Fruit fly (Drosophila melanogaster): ENCODE results near the gene CG46339.

Gene CG46339

dm6 chr3R:26923830-26924333 is 8.3 kb downstream of the CG46339 start (continued):
- TF ChIP-seq scrt (GFP tag; optimal IDR thresholded peaks at IDR 0.05) (peak; percentile 1), Lpt (GFP tag; optimal IDR thresholded peaks at IDR 0.05) (no peak), CG3163 (GFP tag; optimal IDR thresholded peaks at IDR 0.05) (no peak), ro (GFP tag; IDR thresholded peaks at IDR 0.05) (no peak; the same call in 1 of the 2 replicates), Side (GFP tag; optimal IDR thresholded peaks at IDR 0.05) (no peak), Dad (GFP tag; optimal IDR thresholded peaks at IDR 0.05) (no peak), Doc2 (GFP tag; IDR thresholded peaks at IDR 0.05) (no peak), CG7556 (GFP tag; optimal IDR thresholded peaks at IDR 0.05) (peak; percentile 49), dan (GFP tag; IDR thresholded peaks at IDR 0.05) (no peak), usp (GFP tag; optimal IDR thresholded peaks at IDR 0.05) (no peak), YL-1 (GFP tag; optimal IDR thresholded peaks at IDR 0.05) (no peak), CG11723 (GFP tag; optimal IDR thresholded peaks at IDR 0.05) (peak; percentile 53), sens (GFP tag) (peak; percentile 85), cwo (GFP tag; optimal IDR thresholded peaks at IDR 0.05) (peak; percentile 61), fd102C (GFP tag; optimal IDR thresholded peaks at IDR 0.05) (no peak), CG3847 (GFP tag; IDR thresholded peaks at IDR 0.05) (no peak), CG13123 (GFP tag; optimal IDR thresholded peaks at IDR 0.05) (no peak), tap (tag; optimal IDR thresholded peaks at IDR 0.05) (peak; percentile 28), crol (GFP tag; IDR thresholded peaks at IDR 0.05) (no peak), oc (tag; optimal IDR thresholded peaks at IDR 0.05) (no peak), NfI (GFP tag; optimal IDR thresholded peaks at IDR 0.05) (no peak), Bgb (GFP tag; IDR thresholded peaks at IDR 0.05; ENCODE audit: partially characterized antibody) (no peak), abd-A (tag; optimal IDR thresholded peaks at IDR 0.05) (no peak), GATAe (GFP tag; conservative IDR thresholded peaks at IDR 0.05) (no peak), CG11247 (GFP tag; IDR thresholded peaks at IDR 0.05) (no peak), CG13775 (GFP tag; optimal IDR thresholded peaks at IDR 0.05) (no peak), Ets65A (GFP tag) (no peak), CG15269 (tag; optimal IDR thresholded peaks at IDR 0.05) (peak; percentile 46), pzg (GFP tag; optimal IDR thresholded peaks at IDR 0.05) (no peak), CG13287 (GFP tag; IDR thresholded peaks at IDR 0.05; ENCODE audit: partially characterized antibody) (no peak), CG10366 (GFP tag; IDR thresholded peaks at IDR 0.05) (no peak), CTCF (GFP tag; optimal IDR thresholded peaks at IDR 0.05) (peak; percentile 9), Hey (tag; optimal IDR thresholded peaks at IDR 0.05) (no peak), jigr1 (GFP tag; IDR thresholded peaks at IDR 0.05) (no peak), CG11696 (GFP tag; IDR thresholded peaks at IDR 0.05) (peak; percentile 68), D19A (tag; optimal IDR thresholded peaks at IDR 0.05) (no peak), Pdp1 (GFP tag; optimal IDR thresholded peaks at IDR 0.05) (peak; percentile 16 to 48), CG12391 (tag; optimal IDR thresholded peaks at IDR 0.05) (peak; percentile 32), cg (GFP tag; optimal IDR thresholded peaks at IDR 0.05) (no peak), CG18476 (GFP tag; optimal IDR thresholded peaks at IDR 0.05) (peak; percentile 16), stc (GFP tag; IDR thresholded peaks at IDR 0.05) (0 out of 2 replicates have a peak, but pooled peaks have one; percentile 5), Rx (GFP tag; IDR thresholded peaks at IDR 0.05) (no peak), Nf-YA (GFP tag; IDR thresholded peaks at IDR 0.05) (no peak), Dfd (GFP tag; optimal IDR thresholded peaks at IDR 0.05) (no peak), Hmr (GFP tag; optimal IDR thresholded peaks at IDR 0.05) (peak; percentile 61), Jarid2 (GFP tag; optimal IDR thresholded peaks at IDR 0.05) (peak; percentile 55), tx (GFP tag; optimal IDR thresholded peaks at IDR 0.05) (no peak), Dbx (GFP tag; IDR thresholded peaks at IDR 0.05) (0 out of 3 replicates have a peak, but pooled peaks have one; percentile 55), wek (GFP tag; optimal IDR thresholded peaks at IDR 0.05) (peak; percentile 45), tio (GFP tag; optimal IDR thresholded peaks at IDR 0.05) (peak; percentile 10), twi (tag; optimal IDR thresholded peaks at IDR 0.05) (no peak), CG8281 (tag; optimal IDR thresholded peaks at IDR 0.05) (peak; percentile 56)
